Worm (Caenorhabditis elegans) whole organism, L2 larva: Measurements from ENCODE around the gene mog-3.
A peak's percentile ranks its signal among the peaks of the same experiment; 100 is the strongest.

Source experiments
- C34F6.9 ChIP-seq: fragments of 150-350 bp; optimal IDR thresholded peaks from 2 replicates; lab custom pipeline; 2014; ENCODE audit warnings: missing biosample characterization, missing genetic modification characterization
- F13H6.1 ChIP-seq: sonication (generic microtip); optimal IDR thresholded peaks from 2 replicates; lab custom pipeline; 2016; ENCODE audit warnings: missing genetic modification characterization, missing compliant biosample characterization
- R02D3.7 ChIP-seq: fragments of 150-350 bp; optimal IDR thresholded peaks from 2 replicates; lab custom pipeline; 2014; ENCODE audit warnings: missing biosample characterization, missing genetic modification characterization
- Y55F3AM.14 ChIP-seq: fragments of 200-800 bp; sonication (Bioruptor generic); optimal IDR thresholded peaks from 2 replicates; lab custom pipeline; 2018; ENCODE audit warnings: mild to moderate bottlenecking, missing genetic modification characterization, missing compliant biosample characterization
- ZK546.5 ChIP-seq: sonication (generic microtip); optimal IDR thresholded peaks from 2 replicates; lab custom pipeline; 2017; ENCODE audit warnings: missing biosample characterization, missing genetic modification characterization
- alr-1 ChIP-seq: fragments of 150-350 bp; optimal IDR thresholded peaks from 2 replicates; lab custom pipeline; 2014; ENCODE audit warnings: missing biosample characterization, missing genetic modification characterization
- aly-2 ChIP-seq: fragments of 150-350 bp; optimal IDR thresholded peaks from 2 replicates; lab custom pipeline; 2014; ENCODE audit warnings: missing biosample characterization, missing genetic modification characterization
- ama-1 ChIP-seq: fragments of 150-350 bp; optimal IDR thresholded peaks from 2 replicates; lab custom pipeline; 2018; ENCODE audit warnings: inconsistent platforms
- blmp-1 ChIP-seq: sonication (generic microtip); optimal IDR thresholded peaks from 2 replicates; lab custom pipeline; 2017; ENCODE audit warnings: missing genetic modification characterization, mild to moderate bottlenecking, missing compliant biosample characterization, antibody characterized with exemption, moderate library complexity; ENCODE audit not compliant: insufficient read depth
- ceh-16 ChIP-seq: fragments of 150-350 bp; optimal IDR thresholded peaks from 2 replicates; lab custom pipeline; 2014; ENCODE audit warnings: missing biosample characterization, missing genetic modification characterization
- ceh-82 ChIP-seq: fragments of 150-350 bp; optimal IDR thresholded peaks from 2 replicates; lab custom pipeline; 2014; ENCODE audit warnings: missing biosample characterization, missing genetic modification characterization
- crh-2 ChIP-seq: sonication (generic microtip); optimal IDR thresholded peaks from 2 replicates; lab custom pipeline; 2017; ENCODE audit warnings: missing biosample characterization, missing genetic modification characterization
- dmd-4 ChIP-seq: sonication (generic microtip); optimal IDR thresholded peaks from 2 replicates; lab custom pipeline; 2017; ENCODE audit warnings: missing biosample characterization, missing genetic modification characterization
- egl-27 ChIP-seq: sonication (generic microtip); optimal IDR thresholded peaks from 3 replicates; lab custom pipeline; 2017; ENCODE audit warnings: missing biosample characterization, missing genetic modification reagents, missing genetic modification characterization
- elt-1 ChIP-seq: fragments of 150-350 bp; optimal IDR thresholded peaks from 2 replicates; lab custom pipeline; 2014; ENCODE audit warnings: missing biosample characterization, missing genetic modification characterization
- elt-3 ChIP-seq: sonication (generic microtip); optimal IDR thresholded peaks from 2 replicates; lab custom pipeline; 2017; ENCODE audit warnings: missing biosample characterization, missing genetic modification characterization
- fos-1 ChIP-seq: fragments of 150-350 bp; optimal IDR thresholded peaks from 2 replicates; lab custom pipeline; 2014; ENCODE audit warnings: missing biosample characterization, missing genetic modification characterization
- gmeb-1 ChIP-seq: fragments of 150-350 bp; optimal IDR thresholded peaks from 2 replicates; lab custom pipeline; 2014; ENCODE audit warnings: missing biosample characterization, missing genetic modification characterization
- lin-11 ChIP-seq: fragments of 150-350 bp; sonication (generic microtip); optimal IDR thresholded peaks from 2 replicates; lab custom pipeline; 2014; ENCODE audit warnings: missing biosample characterization, missing genetic modification characterization, inconsistent platforms, mixed read lengths
- lin-13 ChIP-seq: fragments of 150-350 bp; optimal IDR thresholded peaks from 2 replicates; lab custom pipeline; 2014; ENCODE audit warnings: missing biosample characterization, missing genetic modification reagents, missing genetic modification characterization
- lin-39 ChIP-seq: fragments of 150-350 bp; optimal IDR thresholded peaks from 2 replicates; lab custom pipeline; 2014; ENCODE audit warnings: missing biosample characterization, missing genetic modification reagents, missing genetic modification characterization
- lsy-2 ChIP-seq, 2 experiments: fragments of 150-350 bp in 1 of 2; sonication (generic microtip) in 1 of 2; optimal IDR thresholded peaks; 2 replicates each; lab custom pipeline; 2014 to 2017; ENCODE audit warnings: missing biosample characterization in 2 of 2, missing genetic modification characterization in 2 of 2
- mab-5 ChIP-seq: fragments of 150-350 bp; optimal IDR thresholded peaks from 2 replicates; lab custom pipeline; 2014; ENCODE audit warnings: missing biosample characterization, missing genetic modification characterization
- mbf-1 ChIP-seq: sonication (generic microtip); optimal IDR thresholded peaks from 2 replicates; lab custom pipeline; 2017; ENCODE audit warnings: missing biosample characterization, missing genetic modification characterization
- mdl-1 ChIP-seq, 2 experiments: fragments of 150-350 bp in 1 of 2; sonication (generic microtip) in 1 of 2; optimal IDR thresholded peaks; 2 replicates each; lab custom pipeline; 2017; ENCODE audit warnings: missing biosample characterization in 2 of 2, missing genetic modification characterization in 2 of 2
- nhr-10 ChIP-seq: sonication (generic microtip); optimal IDR thresholded peaks from 2 replicates; lab custom pipeline; 2017; ENCODE audit warnings: missing biosample characterization, missing genetic modification characterization
- nhr-11 ChIP-seq: fragments of 150-350 bp; optimal IDR thresholded peaks from 2 replicates; lab custom pipeline; 2014; ENCODE audit warnings: missing biosample characterization, missing genetic modification characterization
- nhr-12 ChIP-seq: fragments of 150-350 bp; optimal IDR thresholded peaks from 2 replicates; lab custom pipeline; 2014; ENCODE audit warnings: missing biosample characterization, missing genetic modification characterization
- nhr-129 ChIP-seq: fragments of 150-350 bp; optimal IDR thresholded peaks from 2 replicates; lab custom pipeline; 2014; ENCODE audit warnings: missing biosample characterization, missing genetic modification characterization
- nhr-21 ChIP-seq: fragments of 150-350 bp; optimal IDR thresholded peaks from 2 replicates; lab custom pipeline; 2014; ENCODE audit warnings: missing biosample characterization, missing genetic modification characterization
- nhr-23 ChIP-seq: fragments of 150-350 bp; optimal IDR thresholded peaks from 2 replicates; lab custom pipeline; 2014; ENCODE audit warnings: missing biosample characterization, missing genetic modification reagents, missing genetic modification characterization
- nhr-237 ChIP-seq: fragments of 150-350 bp; optimal IDR thresholded peaks from 2 replicates; lab custom pipeline; 2014; ENCODE audit warnings: missing biosample characterization, missing genetic modification characterization
- nhr-25 ChIP-seq: fragments of 150-350 bp; sonication (generic microtip); optimal IDR thresholded peaks from 3 replicates; lab custom pipeline; 2014; ENCODE audit warnings: missing biosample characterization, missing genetic modification characterization
- nhr-6 ChIP-seq: fragments of 150-350 bp; optimal IDR thresholded peaks from 2 replicates; lab custom pipeline; 2014; ENCODE audit warnings: missing biosample characterization, missing genetic modification characterization
- nhr-77 ChIP-seq: fragments of 150-350 bp; optimal IDR thresholded peaks from 2 replicates; lab custom pipeline; 2014; ENCODE audit warnings: missing biosample characterization, missing genetic modification characterization
- peb-1 ChIP-seq: fragments of 150-350 bp; optimal IDR thresholded peaks from 2 replicates; lab custom pipeline; 2014; ENCODE audit warnings: missing biosample characterization, missing genetic modification characterization
- sem-4 ChIP-seq: fragments of 150-350 bp; optimal IDR thresholded peaks from 2 replicates; lab custom pipeline; 2014; ENCODE audit warnings: missing biosample characterization, missing genetic modification reagents, missing genetic modification characterization
- skn-1 ChIP-seq: sonication (generic microtip); optimal IDR thresholded peaks from 2 replicates; lab custom pipeline; 2017; ENCODE audit warnings: missing biosample characterization, missing genetic modification characterization
- sma-3 ChIP-seq: sonication (generic microtip); optimal IDR thresholded peaks from 2 replicates; lab custom pipeline; 2016; ENCODE audit warnings: missing genetic modification reagents, missing genetic modification characterization, missing compliant biosample characterization
- sma-9 ChIP-seq, 2 experiments: fragments of 150-350 bp in 1 of 2; sonication (generic microtip) in 1 of 2; optimal IDR thresholded peaks; 2 replicates each; lab custom pipeline; 2014 to 2016; ENCODE audit warnings: missing genetic modification characterization in 2 of 2, mild to moderate bottlenecking in 1 of 2, missing biosample characterization in 1 of 2, missing compliant biosample characterization in 1 of 2, missing genetic modification reagents in 1 of 2, moderate library complexity in 1 of 2
- snpc-4 ChIP-seq: fragments of 150-350 bp; optimal IDR thresholded peaks from 2 replicates; lab custom pipeline; 2014; ENCODE audit warnings: missing biosample characterization, missing genetic modification characterization
- unc-39 ChIP-seq: fragments of 150-350 bp; optimal IDR thresholded peaks from 2 replicates; lab custom pipeline; 2014; ENCODE audit warnings: missing biosample characterization, missing genetic modification characterization
- unc-55 ChIP-seq: fragments of 150-350 bp; sonication (generic microtip); optimal IDR thresholded peaks from 3 replicates; lab custom pipeline; 2014; ENCODE audit warnings: missing biosample characterization, missing genetic modification reagents, missing genetic modification characterization
- unc-62 ChIP-seq: fragments of 150-350 bp; optimal IDR thresholded peaks from 2 replicates; lab custom pipeline; 2014; ENCODE audit warnings: missing biosample characterization, missing genetic modification reagents, missing genetic modification characterization
- zag-1 ChIP-seq: fragments of 150-350 bp; optimal IDR thresholded peaks from 2 replicates; lab custom pipeline; 2014; ENCODE audit warnings: missing biosample characterization, missing genetic modification characterization
- ztf-1 ChIP-seq: fragments of 200-800 bp; sonication (Bioruptor generic); conservative IDR thresholded peaks from 2 replicates; pipeline ENCODE4 v1.3.6; 2022; ENCODE audit warnings: missing genetic modification characterization, missing compliant biosample characterization
- ztf-11 ChIP-seq: sonication (generic microtip); optimal IDR thresholded peaks from 2 replicates; lab custom pipeline; 2017; ENCODE audit warnings: missing biosample characterization, missing genetic modification characterization
- ztf-4 ChIP-seq: fragments of 150-350 bp; optimal IDR thresholded peaks from 2 replicates; lab custom pipeline; 2014; ENCODE audit warnings: missing biosample characterization, missing genetic modification characterization

Gene mog-3

ce11 chrIII:5291281-5291680 is 17.1 kb upstream of the mog-3 start:
- no peak for TF ChIP-seq mbf-1
- no peak for TF ChIP-seq ceh-82 (tag; lab: Kevin White, UChicago)
- peak; percentile 46 for TF ChIP-seq fos-1 (tag; lab: Kevin White, UChicago)
- no peak for TF ChIP-seq egl-27 (tag; lab: Kevin White, UChicago)
- TF ChIP-seq nhr-25 (tag; lab: Kevin White, UChicago) = no peak

ce11 chrIII:5294281-5294680 is 14.1 kb upstream of the mog-3 start:
- TF ChIP-seq ceh-82 (tag; lab: Kevin White, UChicago) (no peak), lsy-2 (tag; optimal IDR thresholded peaks at IDR 0.05; lab: Kevin White, UChicago) (no peak), ama-1 (no peak), peb-1 (tag; lab: Kevin White, UChicago) (no peak), nhr-12 (tag; lab: Kevin White, UChicago) (no peak), mab-5 (tag; lab: Kevin White, UChicago) (no peak), unc-62 (GFP tag; lab: Kevin White, UChicago) (no peak), ceh-16 (tag; lab: Kevin White, UChicago) (no peak), nhr-10 (tag; lab: Kevin White, UChicago) (no peak), lin-11 (tag; lab: Kevin White, UChicago) (no peak), aly-2 (tag; lab: Kevin White, UChicago) (no peak), nhr-21 (tag; lab: Kevin White, UChicago) (no peak), crh-2 (tag; lab: Kevin White, UChicago) (no peak)

DNA sequence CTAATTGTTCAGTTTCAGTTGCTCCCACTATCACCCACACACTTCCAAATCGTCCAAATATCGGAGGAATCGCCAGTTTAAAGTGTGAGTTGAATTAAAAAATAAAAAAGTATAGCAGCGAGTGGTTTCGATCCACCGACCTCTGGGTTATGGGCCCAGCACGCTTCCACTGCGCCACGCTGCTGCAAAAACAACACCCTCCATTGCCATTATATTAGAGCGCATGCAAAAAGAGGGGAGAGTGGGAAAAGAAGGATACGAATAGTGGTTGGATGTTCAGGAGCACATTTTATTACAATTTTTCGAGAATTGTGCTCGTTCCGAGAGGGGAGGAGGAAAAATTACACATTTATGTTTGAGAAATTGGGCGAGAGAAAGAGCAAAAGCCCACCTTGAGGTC is 13.5 kb upstream of the mog-3 start:
- peak; percentile 74 for TF ChIP-seq sma-9 (GFP tag; optimal IDR thresholded peaks at IDR 0.05; lab: Kevin White, UChicago)
- TF ChIP-seq sma-9 (tag; optimal IDR thresholded peaks at IDR 0.05; lab: Kevin White, UChicago) = no peak
- no peak for TF ChIP-seq unc-62 (GFP tag; lab: Kevin White, UChicago)
- peak; percentile 26 for TF ChIP-seq fos-1 (tag; lab: Kevin White, UChicago)
- TF ChIP-seq nhr-12 (tag; lab: Kevin White, UChicago) = no peak
- TF ChIP-seq lsy-2 (tag; optimal IDR thresholded peaks at IDR 0.05; lab: Kevin White, UChicago) = peak; percentile 44 to 54
- no peak for TF ChIP-seq nhr-10 (tag; lab: Kevin White, UChicago)
- TF ChIP-seq ztf-11 (tag; lab: Kevin White, UChicago) = no peak
- no peak for TF ChIP-seq ama-1
- TF ChIP-seq nhr-237 (tag; lab: Kevin White, UChicago) = no peak
- TF ChIP-seq alr-1 (tag; lab: Kevin White, UChicago) = no peak
- TF ChIP-seq nhr-6 (tag; lab: Kevin White, UChicago) = peak; percentile 9
- TF ChIP-seq Y55F3AM.14 (GFP tag; lab: Kevin White, UChicago) = peak; percentile 67
- TF ChIP-seq zag-1 (tag; lab: Kevin White, UChicago) = no peak
- no peak for TF ChIP-seq ceh-16 (tag; lab: Kevin White, UChicago)
- TF ChIP-seq elt-3 = no peak
- TF ChIP-seq elt-1 (tag; lab: Kevin White, UChicago) = no peak
- peak; percentile 78 for TF ChIP-seq nhr-129 (tag; lab: Kevin White, UChicago)
- no peak for TF ChIP-seq ztf-1 (GFP tag; lab: Robert Waterston, UW)
- no peak for TF ChIP-seq nhr-25 (tag; lab: Kevin White, UChicago)
- TF ChIP-seq ZK546.5 = no peak
- TF ChIP-seq F13H6.1 (tag; lab: Kevin White, UChicago) = peak; percentile 72
- peak; percentile 34 for TF ChIP-seq sem-4 (tag; lab: Kevin White, UChicago)
- no peak for TF ChIP-seq mdl-1 (tag; optimal IDR thresholded peaks at IDR 0.05; lab: Kevin White, UChicago)
- TF ChIP-seq R02D3.7 = no peak
- peak; percentile 28 for TF ChIP-seq nhr-21 (tag; lab: Kevin White, UChicago)
- no peak for TF ChIP-seq unc-39 (tag; lab: Kevin White, UChicago)
- peak; percentile 28 for TF ChIP-seq crh-2 (tag; lab: Kevin White, UChicago)
- peak; percentile 58 for TF ChIP-seq C34F6.9 (tag; lab: Kevin White, UChicago)
- TF ChIP-seq egl-27 (tag; lab: Kevin White, UChicago) = no peak
- TF ChIP-seq unc-55 = peak; percentile 50
- TF ChIP-seq lin-11 (tag; lab: Kevin White, UChicago) = no peak
- TF ChIP-seq lin-13 (GFP tag; lab: Kevin White, UChicago) = peak; percentile 56
- no peak for TF ChIP-seq nhr-11 (tag; lab: Kevin White, UChicago)
- TF ChIP-seq nhr-77 (tag; lab: Kevin White, UChicago) = no peak
- TF ChIP-seq snpc-4 (tag; lab: Kevin White, UChicago) = no peak
- TF ChIP-seq ceh-82 (tag; lab: Kevin White, UChicago) = no peak
- peak; percentile 56 for TF ChIP-seq ztf-4
- TF ChIP-seq nhr-23 (tag; lab: Kevin White, UChicago) = no peak
- peak; percentile 55 for TF ChIP-seq sma-3
- TF ChIP-seq blmp-1 = no peak
- no peak for TF ChIP-seq mbf-1
- TF ChIP-seq skn-1 (tag; lab: Kevin White, UChicago) = no peak
- peak; percentile 36 for TF ChIP-seq gmeb-1 (tag; lab: Kevin White, UChicago)
- no peak for TF ChIP-seq lin-39 (tag; lab: Kevin White, UChicago)
- no peak for TF ChIP-seq dmd-4 (tag; lab: Kevin White, UChicago)
- TF ChIP-seq mab-5 (tag; lab: Kevin White, UChicago) = peak; percentile 33
- TF ChIP-seq peb-1 (tag; lab: Kevin White, UChicago) = no peak
- TF ChIP-seq aly-2 (tag; lab: Kevin White, UChicago) = no peak
